Fruit fly (Drosophila melanogaster): ENCODE data around the gene FBXO11.
A peak's percentile ranks its signal among the peaks of the same experiment; 100 is the strongest.

FBXO11 gene

dm6 chr3R:9819777-9820176, 10.6 kb upstream of the FBXO11 start, which contains the start of gene CG9458:
TSS of gene CG9458 (minus strand) at chr3R:9819877.
- no peak for TF ChIP-seq fru (GFP tag; optimal IDR thresholded peaks at IDR 0.05)
- no peak for TF ChIP-seq brk (GFP tag; optimal IDR thresholded peaks at IDR 0.05)
- no peak for TF ChIP-seq Myc (optimal IDR thresholded peaks at IDR 0.05)
- no peak for TF ChIP-seq woc (GFP tag; optimal IDR thresholded peaks at IDR 0.05)
- no peak for TF ChIP-seq sage (GFP tag; optimal IDR thresholded peaks at IDR 0.05)
- no peak for TF ChIP-seq Hr78 (GFP tag; optimal IDR thresholded peaks at IDR 0.05)
- no peak for TF ChIP-seq Jra (GFP tag; optimal IDR thresholded peaks at IDR 0.05)
- TF ChIP-seq lola (GFP tag; optimal IDR thresholded peaks at IDR 0.05): no peak
- TF ChIP-seq CG9705 (GFP tag; optimal IDR thresholded peaks at IDR 0.05): no peak
- TF ChIP-seq jim (GFP tag; optimal IDR thresholded peaks at IDR 0.05): no peak

- TF ChIP-seq Hr78 (GFP tag; optimal IDR thresholded peaks at IDR 0.05) (no peak), usp (GFP tag; optimal IDR thresholded peaks at IDR 0.05) (no peak), Dfd (GFP tag; optimal IDR thresholded peaks at IDR 0.05) (no peak), sv (GFP tag; optimal IDR thresholded peaks at IDR 0.05) (no peak), Abd-B (GFP tag; optimal IDR thresholded peaks at IDR 0.05) (no peak), psq (GFP tag; optimal IDR thresholded peaks at IDR 0.05) (no peak), Rel (GFP tag; optimal IDR thresholded peaks at IDR 0.05) (no peak), Rel (tag; optimal IDR thresholded peaks at IDR 0.05) (no peak)
Observed at dm6 chr3R:9818295-9818694, 9.1 kb upstream of the FBXO11 start, which contains the start of gene CG9459. TSS of gene CG9459 (minus strand) at chr3R:9818395.

- no peak for TF ChIP-seq GATAd (GFP tag; optimal IDR thresholded peaks at IDR 0.05)
Observed at dm6 chr3R:9816879-9817278, 7.7 kb upstream of the FBXO11 start, which contains the start of gene CG16904. TSS of gene CG16904 (minus strand) at chr3R:9816979.

- TF ChIP-seq dmrt93B (GFP tag; optimal IDR thresholded peaks at IDR 0.05) (no peak), pan (optimal IDR thresholded peaks at IDR 0.05) (no peak), dl (GFP tag; optimal IDR thresholded peaks at IDR 0.05; ENCODE audit: insufficient read depth in 1 of 2, partially characterized antibody in 2 of 2) (no peak), woc (GFP tag; optimal IDR thresholded peaks at IDR 0.05) (no peak), Rel (GFP tag; optimal IDR thresholded peaks at IDR 0.05) (no peak), Rel (tag; optimal IDR thresholded peaks at IDR 0.05) (no peak), Dfd (GFP tag; optimal IDR thresholded peaks at IDR 0.05) (no peak), ey (GFP tag; optimal IDR thresholded peaks at IDR 0.05) (no peak)
Observed at dm6 chr3R:9813861-9814260, 4.7 kb upstream of the FBXO11 start, which contains the start of gene eloF. TSS of gene eloF (plus strand) at chr3R:9814161.

dm6 chr3R:9812447-9812846, 3.3 kb upstream of the FBXO11 start, which contains the start of gene CG8534:
TSS of gene CG8534 (plus strand) at chr3R:9812747.
- TF ChIP-seq GATAd (GFP tag; optimal IDR thresholded peaks at IDR 0.05) (no peak), Dif (GFP tag; optimal IDR thresholded peaks at IDR 0.05; ENCODE audit: partially characterized antibody) (no peak), N (GFP tag; optimal IDR thresholded peaks at IDR 0.05) (no peak), OdsH (GFP tag; optimal IDR thresholded peaks at IDR 0.05) (no peak), fru (GFP tag; optimal IDR thresholded peaks at IDR 0.05) (no peak)

- peak; percentile 82 for TF ChIP-seq woc (GFP tag; optimal IDR thresholded peaks at IDR 0.05)
- TF ChIP-seq dsf (GFP tag; optimal IDR thresholded peaks at IDR 0.05; ENCODE audit: borderline replicate concordance): no peak
- no peak for TF ChIP-seq GATAd (GFP tag; optimal IDR thresholded peaks at IDR 0.05)
- peak; percentile 69 for TF ChIP-seq h (GFP tag; optimal IDR thresholded peaks at IDR 0.05)
- no peak for TF ChIP-seq br (GFP tag; optimal IDR thresholded peaks at IDR 0.05)
- TF ChIP-seq pan (optimal IDR thresholded peaks at IDR 0.05): no peak
- peak; percentile 59 for TF ChIP-seq Sp1 (GFP tag; optimal IDR thresholded peaks at IDR 0.05)
- TF ChIP-seq Rel (GFP tag; optimal IDR thresholded peaks at IDR 0.05): no peak
- TF ChIP-seq Rel (tag; optimal IDR thresholded peaks at IDR 0.05): peak; percentile 64
- no peak for TF ChIP-seq sage (GFP tag; optimal IDR thresholded peaks at IDR 0.05)
- no peak for TF ChIP-seq lola (GFP tag; optimal IDR thresholded peaks at IDR 0.05)
- peak; percentile 57 for TF ChIP-seq ey (GFP tag; optimal IDR thresholded peaks at IDR 0.05)
- TF ChIP-seq OdsH (GFP tag; optimal IDR thresholded peaks at IDR 0.05): peak; percentile 54
- TF ChIP-seq CG9705 (GFP tag; optimal IDR thresholded peaks at IDR 0.05): peak; percentile 60
- peak; percentile 55 for TF ChIP-seq fru (GFP tag; optimal IDR thresholded peaks at IDR 0.05)
- peak; percentile 55 for TF ChIP-seq Myc (optimal IDR thresholded peaks at IDR 0.05)
- TF ChIP-seq rgr (GFP tag; optimal IDR thresholded peaks at IDR 0.05): peak; percentile 74
- peak; percentile 38 for TF ChIP-seq psq (GFP tag; optimal IDR thresholded peaks at IDR 0.05)
- peak; percentile 82 for TF ChIP-seq HLH106 (tag; optimal IDR thresholded peaks at IDR 0.05)
- TF ChIP-seq foxo (GFP tag; optimal IDR thresholded peaks at IDR 0.05): peak in 1 of 2 experiments; percentile 79
- TF ChIP-seq Jra (GFP tag; optimal IDR thresholded peaks at IDR 0.05): peak; percentile 24
- no peak for TF ChIP-seq jim (GFP tag; optimal IDR thresholded peaks at IDR 0.05)
- TF ChIP-seq tai (GFP tag; optimal IDR thresholded peaks at IDR 0.05): no peak
- no peak for TF ChIP-seq Hr83 (GFP tag; optimal IDR thresholded peaks at IDR 0.05; ENCODE audit: poor library complexity, severe bottlenecking)
- TF ChIP-seq sv (GFP tag; optimal IDR thresholded peaks at IDR 0.05): peak; percentile 56
Observed at dm6 chr3R:9800644-9801330, 8.4 kb downstream of the FBXO11 start, which contains the start of the genes CG9467 and CG8526. TSS of gene CG9467 (minus strand) at chr3R:9801026. TSS of gene CG8526 (plus strand) at chr3R:9801280.

Measured in whole organism, wandering third instar larva.